Fruit fly (Drosophila melanogaster): ENCODE results near the gene Moca-cyp.

dm6 chr3R:28375785-28376184 lies 35.7 kb downstream of the Moca-cyp start:
- no peak for TF ChIP-seq ey (GFP tag; optimal IDR thresholded peaks at IDR 0.05)
- TF ChIP-seq dsf (GFP tag; optimal IDR thresholded peaks at IDR 0.05; ENCODE audit: borderline replicate concordance) = no peak
- no peak for TF ChIP-seq pan (optimal IDR thresholded peaks at IDR 0.05)
- TF ChIP-seq sv (GFP tag; optimal IDR thresholded peaks at IDR 0.05) = no peak
- TF ChIP-seq Dfd (GFP tag; optimal IDR thresholded peaks at IDR 0.05) = no peak
- no peak for TF ChIP-seq h (GFP tag; optimal IDR thresholded peaks at IDR 0.05)
- TF ChIP-seq fru (GFP tag; optimal IDR thresholded peaks at IDR 0.05) = no peak
- no peak for TF ChIP-seq tai (GFP tag; optimal IDR thresholded peaks at IDR 0.05)
- no peak for TF ChIP-seq dmrt93B (GFP tag; optimal IDR thresholded peaks at IDR 0.05)
